Fruit fly (Drosophila melanogaster): ENCODE measurements around the gene Sgs3.

Gene Sgs3

DNA sequence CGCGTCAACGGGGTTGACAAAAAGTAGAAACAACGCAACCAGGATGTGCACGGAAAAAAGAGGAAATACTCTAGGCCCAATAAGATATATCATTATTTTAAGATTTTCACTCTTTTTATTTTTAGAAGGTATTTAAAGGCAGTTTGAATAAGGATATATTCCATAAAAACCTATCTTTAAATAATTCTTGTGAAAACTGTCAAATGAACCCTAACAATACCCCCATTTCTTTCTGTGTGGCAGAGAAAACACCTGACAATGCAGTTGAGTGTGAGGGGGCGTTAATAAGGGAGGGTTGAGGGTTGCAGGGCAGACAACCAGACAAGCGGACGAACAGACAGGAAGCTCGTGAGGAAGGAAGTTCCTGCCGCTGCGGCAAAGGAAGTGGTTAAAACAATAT lies 39.9 kb downstream of the Sgs3 start (continued):
- TF ChIP-seq tin (GFP tag; optimal IDR thresholded peaks at IDR 0.05) (peak; percentile 32), CG15601 (tag; optimal IDR thresholded peaks at IDR 0.05) (peak; percentile 40), CG17385 (GFP tag; optimal IDR thresholded peaks at IDR 0.05) (peak; percentile 2), Awh (GFP tag; IDR thresholded peaks at IDR 0.05) (no peak), CG4617 (GFP tag; optimal IDR thresholded peaks at IDR 0.05; ENCODE audit: borderline replicate concordance) (no peak), br (optimal IDR thresholded peaks at IDR 0.05) (no peak), pan (optimal IDR thresholded peaks at IDR 0.05) (no peak), pan (GFP tag; optimal IDR thresholded peaks at IDR 0.05 in 1 of 2, IDR thresholded peaks at IDR 0.05 in 1 of 2) (peak in 1 of 2 experiments; percentile 25), grau (tag; optimal IDR thresholded peaks at IDR 0.05) (peak; percentile 40), CG4404 (GFP tag; IDR thresholded peaks at IDR 0.05) (0 out of 2 replicates have a peak, but pooled peaks have one; percentile 15), zfh1 (GFP tag; IDR thresholded peaks at IDR 0.05) (peak; percentile 54; the same call in 1 of the 3 replicates), Ravus (GFP tag; IDR thresholded peaks at IDR 0.05) (no peak), CG7839 (tag; optimal IDR thresholded peaks at IDR 0.05) (peak; percentile 53), Ssrp (tag; optimal IDR thresholded peaks at IDR 0.05) (peak; percentile 15), CG9609 (GFP tag; optimal IDR thresholded peaks at IDR 0.05) (no peak), CG11695 (GFP tag; IDR thresholded peaks at IDR 0.05) (0 out of 3 replicates have a peak, but pooled peaks have one; percentile 35), Six4 (GFP tag; optimal IDR thresholded peaks at IDR 0.05) (peak; percentile 28), CG7556 (GFP tag; optimal IDR thresholded peaks at IDR 0.05) (peak; percentile 36), CTCF (GFP tag; optimal IDR thresholded peaks at IDR 0.05) (no peak), fd96Cb (tag; optimal IDR thresholded peaks at IDR 0.05) (peak; percentile 41), CG8359 (GFP tag; optimal IDR thresholded peaks at IDR 0.05; ENCODE audit: borderline replicate concordance) (no peak), bowl (GFP tag; IDR thresholded peaks at IDR 0.05) (no peak), HLH3B (GFP tag; IDR thresholded peaks at IDR 0.05) (peak; percentile 49; the same call in 1 of the 2 replicates), klu (GFP tag; IDR thresholded peaks at IDR 0.05) (no peak), fd3F (GFP tag; optimal IDR thresholded peaks at IDR 0.05) (no peak), CG6813 (GFP tag; optimal IDR thresholded peaks at IDR 0.05) (no peak), dmrt11E (tag; optimal IDR thresholded peaks at IDR 0.05) (peak; percentile 75), CG2678 (tag; optimal IDR thresholded peaks at IDR 0.05) (peak; percentile 46), jumu (GFP tag; optimal IDR thresholded peaks at IDR 0.05) (peak; percentile 14), Abd-B (GFP tag; optimal IDR thresholded peaks at IDR 0.05) (peak; percentile 16), slp2 (GFP tag; optimal IDR thresholded peaks at IDR 0.05) (no peak), Tbp (GFP tag; optimal IDR thresholded peaks at IDR 0.05) (no peak), sr (GFP tag; IDR thresholded peaks at IDR 0.05) (no peak), wdn (GFP tag; IDR thresholded peaks at IDR 0.05) (no peak), chif (GFP tag; optimal IDR thresholded peaks at IDR 0.05) (peak in 1 of 2 experiments; percentile 16), unpg (GFP tag; optimal IDR thresholded peaks at IDR 0.05) (peak; percentile 60), tap (tag; optimal IDR thresholded peaks at IDR 0.05) (peak; percentile 9), CG8388 (GFP tag; optimal IDR thresholded peaks at IDR 0.05) (peak; percentile 55), nmo (GFP tag; optimal IDR thresholded peaks at IDR 0.05) (peak; percentile 40), CG12942 (GFP tag; optimal IDR thresholded peaks at IDR 0.05) (no peak), CG8281 (tag; optimal IDR thresholded peaks at IDR 0.05) (no peak), Drgx (GFP tag; IDR thresholded peaks at IDR 0.05) (peak; percentile 53), CG7963 (GFP tag; IDR thresholded peaks at IDR 0.05; ENCODE audit: partially characterized antibody) (no peak), bab2 (GFP tag; optimal IDR thresholded peaks at IDR 0.05) (no peak), CG2889 (GFP tag; IDR thresholded peaks at IDR 0.05) (no peak), ems (GFP tag; optimal IDR thresholded peaks at IDR 0.05) (peak; percentile 2), sna (GFP tag; IDR thresholded peaks at IDR 0.05; ENCODE audit: partially characterized antibody) (no peak), Fer3 (tag; optimal IDR thresholded peaks at IDR 0.05) (no peak), ato (GFP tag; IDR thresholded peaks at IDR 0.05; ENCODE audit: partially characterized antibody) (no peak), fd102C (GFP tag; optimal IDR thresholded peaks at IDR 0.05) (no peak), CG3407 (GFP tag; optimal IDR thresholded peaks at IDR 0.05) (peak; percentile 3), CG14050 (GFP tag; IDR thresholded peaks at IDR 0.05) (no peak)

All from whole organism, embryonic.